Fruit fly (Drosophila melanogaster) whole organism: ENCODE data around the gene CG31176.

Source experiments
- CG8478 ChIP-seq: fragments of >200 bp; optimal IDR thresholded peaks from 2 replicates; lab custom pipeline; 2018; ENCODE audit warnings: inconsistent platforms
- Dll ChIP-seq: fragments of >200 bp; optimal IDR thresholded peaks from 2 replicates; lab custom pipeline; 2017
- EcR ChIP-seq, 2 experiments: fragments of >200 bp; optimal IDR thresholded peaks; 2 replicates each; lab custom pipeline; 2017; ENCODE audit warnings: missing biosample characterization in 2 of 2, missing genetic modification characterization in 2 of 2, missing genetic modification reagents in 2 of 2
- pan ChIP-seq: fragments of >200 bp; optimal IDR thresholded peaks from 2 replicates; lab custom pipeline; 2017
- psq ChIP-seq: fragments of >200 bp; optimal IDR thresholded peaks from 2 replicates; lab custom pipeline; 2017
- usp ChIP-seq: fragments of >200 bp; optimal IDR thresholded peaks from 2 replicates; lab custom pipeline; 2017; ENCODE audit warnings: missing biosample characterization, missing genetic modification characterization, mixed read lengths

- no peak for TF ChIP-seq usp
- TF ChIP-seq psq (lab: Kevin White, UChicago), result no peak
- TF ChIP-seq EcR (GFP tag; optimal IDR thresholded peaks at IDR 0.05; lab: Kevin White, UChicago), result no peak
- no peak for TF ChIP-seq pan (lab: Kevin White, UChicago)
- TF ChIP-seq Dll (lab: Kevin White, UChicago), result no peak
- no peak for TF ChIP-seq CG8478 (lab: Kevin White, UChicago)
These were observed 73.4 kb downstream of the CG31176 start for dm6 chr3R:21645904-21646664.
